Worm (Caenorhabditis elegans) whole organism, L4 larva: ENCODE results near the gene C06A8.8.

ENCODE experiments used
- D1046.2 ChIP-seq: fragments of 200-800 bp; sonication (Bioruptor generic); IDR thresholded peaks from 2 replicates; pipeline ENCODE4 v1.3.6; 2022; ENCODE audit warnings: missing genetic modification characterization, missing compliant biosample characterization
- F10B5.3 ChIP-seq: sonication (generic microtip); optimal IDR thresholded peaks from 2 replicates; lab custom pipeline; 2016; ENCODE audit warnings: mild to moderate bottlenecking, missing genetic modification characterization, missing compliant biosample characterization
- T20F7.1 ChIP-seq: fragments of 200-800 bp; sonication (Bioruptor generic); optimal IDR thresholded peaks from 2 replicates; lab custom pipeline; 2018; ENCODE audit warnings: mild to moderate bottlenecking, missing genetic modification characterization, missing compliant biosample characterization
- Y48G9A.11 ChIP-seq: fragments of 200-800 bp; sonication (Bioruptor generic); IDR thresholded peaks from 2 replicates; pipeline ENCODE4 v1.3.6; 2022; ENCODE audit warnings: missing genetic modification reagents, missing genetic modification characterization, missing compliant biosample characterization
- ZK337.2 ChIP-seq: fragments of 200-800 bp; sonication (Bioruptor generic); IDR thresholded peaks from 2 replicates; pipeline ENCODE4 v1.3.6; 2022; ENCODE audit warnings: missing genetic modification reagents, missing genetic modification characterization, missing compliant biosample characterization
- ZK546.5 ChIP-seq, 2 experiments: sonication (generic microtip); optimal IDR thresholded peaks; 2 replicates each; lab custom pipeline; 2017; ENCODE audit warnings: missing biosample characterization in 2 of 2, missing genetic modification characterization in 2 of 2
- aha-1 ChIP-seq: fragments of 150-350 bp; peaks from one replicate; lab custom pipeline; 2014; ENCODE audit warnings: missing biosample characterization, missing genetic modification characterization
- ceh-28 ChIP-seq: fragments of 150-350 bp; optimal IDR thresholded peaks from 2 replicates; lab custom pipeline; 2014; ENCODE audit warnings: missing biosample characterization, missing genetic modification reagents, missing genetic modification characterization
- ceh-62 ChIP-seq: sonication (generic microtip); optimal IDR thresholded peaks from 2 replicates; lab custom pipeline; 2017; ENCODE audit warnings: missing biosample characterization, missing genetic modification characterization
- ctbp-1 ChIP-seq: fragments of 200-800 bp; sonication (Bioruptor generic); IDR thresholded peaks from 2 replicates; pipeline ENCODE4 v1.3.6; 2022; ENCODE audit warnings: missing genetic modification reagents, missing genetic modification characterization, missing compliant biosample characterization
- daf-19 ChIP-seq: fragments of 200-800 bp; sonication (Bioruptor generic); conservative IDR thresholded peaks from 2 replicates; pipeline ENCODE4 v1.3.6; 2022; ENCODE audit warnings: missing genetic modification characterization, missing compliant biosample characterization
- dmd-6 ChIP-seq: fragments of 200-800 bp; sonication (Bioruptor generic); IDR thresholded peaks from 2 replicates; pipeline ENCODE4 v1.3.6; 2022; ENCODE audit warnings: missing genetic modification reagents, missing genetic modification characterization, missing compliant biosample characterization
- dmd-8 ChIP-seq: fragments of 200-800 bp; sonication (Bioruptor generic); IDR thresholded peaks from 2 replicates; pipeline ENCODE4 v1.3.6; 2022; ENCODE audit warnings: missing genetic modification characterization, missing compliant biosample characterization
- dmd-9 ChIP-seq: fragments of 200-800 bp; sonication (Bioruptor generic); IDR thresholded peaks from 2 replicates; pipeline ENCODE4 v1.3.6; 2022; ENCODE audit warnings: missing genetic modification reagents, missing genetic modification characterization, missing compliant biosample characterization
- dpl-1 ChIP-seq: fragments of 150-350 bp; optimal IDR thresholded peaks from 2 replicates; lab custom pipeline; 2014; ENCODE audit warnings: missing biosample characterization, missing genetic modification reagents, missing genetic modification characterization
- duxl-1 ChIP-seq: sonication (generic microtip); optimal IDR thresholded peaks from 2 replicates; lab custom pipeline; 2016; ENCODE audit warnings: mild to moderate bottlenecking, missing genetic modification characterization, moderate library complexity, missing compliant biosample characterization; ENCODE audit not compliant: poor library complexity
- dve-1 ChIP-seq: sonication (generic microtip); optimal IDR thresholded peaks from 2 replicates; lab custom pipeline; 2017; ENCODE audit warnings: antibody characterized with exemption, mild to moderate bottlenecking, missing genetic modification characterization, missing compliant biosample characterization; ENCODE audit not compliant: insufficient read depth
- fos-1 ChIP-seq: fragments of 150-350 bp; optimal IDR thresholded peaks from 2 replicates; lab custom pipeline; 2014; ENCODE audit warnings: missing biosample characterization, missing genetic modification characterization
- gei-8 ChIP-seq: fragments of 200-800 bp; sonication (Bioruptor generic); optimal IDR thresholded peaks from 2 replicates; lab custom pipeline; 2018; ENCODE audit warnings: mild to moderate bottlenecking, missing genetic modification characterization, missing compliant biosample characterization
- hlh-11 ChIP-seq: fragments of 200-800 bp; sonication (Bioruptor generic); optimal IDR thresholded peaks from 2 replicates; lab custom pipeline; 2018; ENCODE audit warnings: mild to moderate bottlenecking, missing genetic modification characterization, missing compliant biosample characterization
- hlh-30 ChIP-seq: sonication (generic microtip); optimal IDR thresholded peaks from 2 replicates; lab custom pipeline; 2017; ENCODE audit warnings: antibody characterized with exemption, mild to moderate bottlenecking, missing genetic modification characterization, missing compliant biosample characterization; ENCODE audit not compliant: insufficient read depth
- hmg-1.1 ChIP-seq: fragments of 200-800 bp; sonication (Bioruptor generic); IDR thresholded peaks from 2 replicates; pipeline ENCODE4 v1.3.6; 2022; ENCODE audit warnings: missing genetic modification reagents, missing genetic modification characterization, missing compliant biosample characterization
- lim-7 ChIP-seq: fragments of 200-800 bp; sonication (Bioruptor generic); IDR thresholded peaks from 2 replicates; pipeline ENCODE4 v1.3.6; 2022; ENCODE audit warnings: missing genetic modification characterization, missing compliant biosample characterization
- lin-29 ChIP-seq: fragments of 200-800 bp; sonication (Bioruptor generic); IDR thresholded peaks from 2 replicates; pipeline ENCODE4 v1.3.6; 2022; ENCODE audit warnings: missing genetic modification reagents, missing genetic modification characterization, missing compliant biosample characterization
- lin-38 ChIP-seq: fragments of 200-800 bp; sonication (Bioruptor generic); IDR thresholded peaks from 2 replicates; pipeline ENCODE4 v1.3.6; 2022; ENCODE audit warnings: missing genetic modification reagents, missing genetic modification characterization, missing compliant biosample characterization
- lin-39 ChIP-seq: fragments of 150-350 bp; optimal IDR thresholded peaks from 2 replicates; lab custom pipeline; 2014; ENCODE audit warnings: missing biosample characterization, missing genetic modification reagents, missing genetic modification characterization
- lir-3 ChIP-seq: sonication (generic microtip); optimal IDR thresholded peaks from 2 replicates; lab custom pipeline; 2016; ENCODE audit warnings: mild to moderate bottlenecking, missing genetic modification characterization, missing compliant biosample characterization
- madf-5 ChIP-seq, 2 experiments: fragments of 200-800 bp; sonication (Bioruptor generic); IDR thresholded peaks; 2 replicates each; pipeline ENCODE4 v1.3.6; 2022; ENCODE audit warnings: missing compliant biosample characterization in 2 of 2, missing genetic modification characterization in 2 of 2
- madf-9 ChIP-seq: fragments of 200-800 bp; sonication (Bioruptor generic); conservative IDR thresholded peaks from 2 replicates; pipeline ENCODE4 v1.3.6; 2022; ENCODE audit warnings: missing genetic modification reagents, missing genetic modification characterization, missing compliant biosample characterization
- mdt-29 ChIP-seq: fragments of 200-800 bp; sonication (Bioruptor generic); IDR thresholded peaks from 2 replicates; pipeline ENCODE4 v1.3.6; 2022; ENCODE audit warnings: missing genetic modification reagents, missing genetic modification characterization, missing compliant biosample characterization
- mep-1 ChIP-seq: fragments of 150-350 bp; sonication (generic microtip); optimal IDR thresholded peaks from 3 replicates; lab custom pipeline; 2014; ENCODE audit warnings: missing biosample characterization, missing genetic modification characterization
- mes-2 ChIP-seq: sonication (generic microtip); optimal IDR thresholded peaks from 2 replicates; lab custom pipeline; 2016; ENCODE audit warnings: missing genotype, mild to moderate bottlenecking, missing genetic modification characterization, missing compliant biosample characterization; ENCODE audit not compliant: poor library complexity, severe bottlenecking
- nhr-10 ChIP-seq: fragments of 150-350 bp; optimal IDR thresholded peaks from 2 replicates; lab custom pipeline; 2014; ENCODE audit warnings: missing biosample characterization, missing genetic modification characterization
- nhr-102 ChIP-seq: sonication (generic microtip); optimal IDR thresholded peaks from 2 replicates; lab custom pipeline; 2016; ENCODE audit warnings: mild to moderate bottlenecking, missing genetic modification characterization, moderate library complexity, missing compliant biosample characterization
- nhr-11 ChIP-seq: fragments of 150-350 bp; optimal IDR thresholded peaks from 2 replicates; lab custom pipeline; 2014; ENCODE audit warnings: missing biosample characterization, missing genetic modification characterization
- nhr-111 ChIP-seq: fragments of 200-800 bp; sonication (Bioruptor generic); optimal IDR thresholded peaks from 2 replicates; lab custom pipeline; 2018; ENCODE audit warnings: mild to moderate bottlenecking, missing genetic modification characterization, missing compliant biosample characterization
- nhr-237 ChIP-seq: sonication (generic microtip); optimal IDR thresholded peaks from 2 replicates; lab custom pipeline; 2017; ENCODE audit warnings: missing biosample characterization, missing genetic modification characterization
- nhr-25 ChIP-seq: sonication (generic microtip); optimal IDR thresholded peaks from 2 replicates; lab custom pipeline; 2017; ENCODE audit warnings: missing genetic modification characterization, mild to moderate bottlenecking, missing compliant biosample characterization, antibody characterized with exemption, moderate library complexity, borderline replicate concordance; ENCODE audit not compliant: insufficient read depth
- nhr-48 ChIP-seq: sonication (generic microtip); optimal IDR thresholded peaks from 2 replicates; lab custom pipeline; 2016; ENCODE audit warnings: mild to moderate bottlenecking, missing genetic modification characterization, missing compliant biosample characterization
- nhr-77 ChIP-seq: fragments of 150-350 bp; optimal IDR thresholded peaks from 2 replicates; lab custom pipeline; 2014; ENCODE audit warnings: missing biosample characterization, missing genetic modification characterization
- pha-4 ChIP-seq, 2 experiments: fragments of 150-350 bp in 1 of 2; fragments of 200-800 bp in 1 of 2; sonication (Bioruptor generic) in 1 of 2; IDR thresholded peaks in 1 of 2; optimal IDR thresholded peaks in 1 of 2; 2 replicates each; pipeline versions ENCODE4 v1.3.6 to Lab custom; 2014 to 2022; ENCODE audit warnings: missing genetic modification characterization in 2 of 2, missing genetic modification reagents in 2 of 2, missing biosample characterization in 1 of 2, missing compliant biosample characterization in 1 of 2
- php-3 ChIP-seq: fragments of 200-800 bp; sonication (Bioruptor generic); IDR thresholded peaks from 2 replicates; pipeline ENCODE4 v1.3.6; 2022; ENCODE audit warnings: missing genetic modification reagents, missing genetic modification characterization, missing compliant biosample characterization
- pqm-1 ChIP-seq: sonication (generic microtip); optimal IDR thresholded peaks from 2 replicates; lab custom pipeline; 2017; ENCODE audit warnings: missing biosample characterization, missing genetic modification characterization
- rbr-2 ChIP-seq: sonication (generic microtip); optimal IDR thresholded peaks from 2 replicates; lab custom pipeline; 2016; ENCODE audit warnings: missing genotype, missing genetic modification characterization, missing compliant biosample characterization
- spr-1 ChIP-seq: sonication (generic microtip); optimal IDR thresholded peaks from 2 replicates; lab custom pipeline; 2016; ENCODE audit warnings: mild to moderate bottlenecking, missing genetic modification characterization, missing compliant biosample characterization
- vab-7 ChIP-seq: fragments of 200-800 bp; sonication (Bioruptor generic); IDR thresholded peaks from 2 replicates; pipeline ENCODE4 v1.3.6; 2022; ENCODE audit warnings: missing genetic modification reagents, missing genetic modification characterization, missing compliant biosample characterization
- zfp-3 ChIP-seq: fragments of 200-800 bp; sonication (Bioruptor generic); conservative IDR thresholded peaks from 2 replicates; pipeline ENCODE4 v1.3.6; 2022; ENCODE audit warnings: missing genetic modification reagents, missing genetic modification characterization, missing compliant biosample characterization
- zip-2 ChIP-seq: fragments of 150-350 bp; optimal IDR thresholded peaks from 2 replicates; lab custom pipeline; 2014; ENCODE audit warnings: missing biosample characterization, missing genetic modification characterization
- ztf-11 ChIP-seq: fragments of 150-350 bp; optimal IDR thresholded peaks from 2 replicates; lab custom pipeline; 2014; ENCODE audit warnings: missing biosample characterization, missing genetic modification characterization
- ztf-7 ChIP-seq: fragments of 150-350 bp; optimal IDR thresholded peaks from 2 replicates; lab custom pipeline; 2014; ENCODE audit warnings: missing biosample characterization, missing genetic modification characterization

Gene C06A8.8

ce11 chrII:7756810-7757209, 15.0 kb downstream of the C06A8.8 start:
- TF ChIP-seq spr-1 (tag; lab: Kevin White, UChicago) (peak; percentile 66), nhr-77 (tag; lab: Kevin White, UChicago) (peak; percentile 49), ztf-11 (tag; lab: Kevin White, UChicago) (no peak), nhr-111 (GFP tag; lab: Kevin White, UChicago) (peak; percentile 41), lim-7 (GFP tag; lab: Robert Waterston, UW) (peak; percentile 68), lir-3 (peak; percentile 22), lin-38 (peak; percentile 69; the same call in 1 of the 2 replicates), ztf-7 (tag; lab: Kevin White, UChicago) (no peak), daf-19 (0 out of 2 replicates have a peak, but pooled peaks have one; percentile 40), vab-7 (GFP tag; lab: Robert Waterston, UW) (peak; percentile 31; the same call in 1 of the 2 replicates), mdt-29 (GFP tag; lab: Robert Waterston, UW) (peak; percentile 86), F10B5.3 (tag; lab: Kevin White, UChicago) (peak; percentile 17), nhr-48 (tag; lab: Kevin White, UChicago) (peak; percentile 68), Y48G9A.11 (GFP tag; lab: Robert Waterston, UW) (peak; percentile 72), nhr-237 (tag; lab: Kevin White, UChicago) (no peak), lin-29 (GFP tag; lab: Robert Waterston, UW) (no peak), nhr-11 (tag; lab: Kevin White, UChicago) (no peak), dmd-8 (GFP tag; lab: Robert Waterston, UW) (no peak), hlh-30 (tag; lab: Kevin White, UChicago) (peak; percentile 69), hlh-11 (tag; lab: Kevin White, UChicago) (peak; percentile 86), rbr-2 (peak; percentile 34), aha-1 (tag; lab: Kevin White, UChicago) (peak; percentile 79), ceh-28 (tag; lab: Kevin White, UChicago) (no peak), madf-9 (GFP tag; lab: Robert Waterston, UW) (peak; percentile 36; the same call in 1 of the 2 replicates), duxl-1 (tag; lab: Kevin White, UChicago) (peak; percentile 6), T20F7.1 (GFP tag; lab: Kevin White, UChicago) (peak; percentile 58), dve-1 (tag; lab: Kevin White, UChicago) (peak; percentile 83), ctbp-1 (peak; percentile 42; the same call in 1 of the 2 replicates), hmg-1.1 (GFP tag; lab: Robert Waterston, UW) (peak; percentile 57), zfp-3 (peak; percentile 62), D1046.2 (GFP tag; lab: Robert Waterston, UW) (0 out of 2 replicates have a peak, but pooled peaks have one; percentile 67), dmd-6 (GFP tag; lab: Robert Waterston, UW) (peak; percentile 76), mes-2 (peak; percentile 78), lin-39 (tag; lab: Kevin White, UChicago) (no peak), mep-1 (peak; percentile 70), dpl-1 (GFP tag; lab: Kevin White, UChicago) (peak; percentile 34), nhr-102 (tag; lab: Kevin White, UChicago) (peak; percentile 65), ceh-62 (tag; lab: Kevin White, UChicago) (no peak), nhr-25 (tag; lab: Kevin White, UChicago) (peak; percentile 60), php-3 (GFP tag; lab: Robert Waterston, UW) (peak; percentile 44; the same call in 1 of the 2 replicates), nhr-10 (peak; percentile 24), ZK337.2 (GFP tag; lab: Robert Waterston, UW) (0 out of 2 replicates have a peak, but pooled peaks have one; percentile 22), zip-2 (tag; lab: Kevin White, UChicago) (peak; percentile 59), pqm-1 (no peak), pha-4 (GFP tag; IDR thresholded peaks at IDR 0.05; lab: Robert Waterston, UW) (peak; percentile 72), pha-4 (tag; optimal IDR thresholded peaks at IDR 0.05; lab: Kevin White, UChicago) (no peak), madf-5 (GFP tag; IDR thresholded peaks at IDR 0.05; lab: Robert Waterston, UW) (peak in 1 of 2 experiments; percentile 59; a peak in 1 of 4 replicates), fos-1 (tag; lab: Kevin White, UChicago) (no peak), ZK546.5 (tag; optimal IDR thresholded peaks at IDR 0.05; lab: Kevin White, UChicago) (no peak), gei-8 (GFP tag; lab: Kevin White, UChicago) (peak; percentile 5), dmd-9 (GFP tag; lab: Robert Waterston, UW) (0 out of 2 replicates have a peak, but pooled peaks have one; percentile 34)
